Fruit fly (Drosophila melanogaster) whole organism, embryonic: ENCODE measurements around the gene CG1142.

Experiments used
- Awh ChIP-seq: fragments of 200-800 bp; sonication (Bioruptor generic); IDR thresholded peaks from 2 replicates; pipeline ENCODE4, ENCODE4 v1.3.6; 2022; ENCODE audit warnings: missing biosample characterization, missing genetic modification characterization
- C15 ChIP-seq: fragments of 200-800 bp; sonication (Bioruptor generic); IDR thresholded peaks from 3 replicates; pipeline ENCODE4 v1.3.6; 2022; ENCODE audit warnings: missing biosample characterization, missing genetic modification characterization
- CG10274 ChIP-seq: fragments of 200-800 bp; sonication (Bioruptor generic); optimal IDR thresholded peaks from 3 replicates; lab custom pipeline; 2017; ENCODE audit warnings: missing biosample characterization, mild to moderate bottlenecking, missing genetic modification characterization
- CG10654 ChIP-seq: fragments of 200-800 bp; sonication (Bioruptor generic); optimal IDR thresholded peaks from 2 replicates; lab custom pipeline; 2016; ENCODE audit warnings: missing biosample characterization, missing genetic modification characterization
- CG12769 ChIP-seq: fragments of 200-800 bp; sonication (Bioruptor generic); optimal IDR thresholded peaks from 2 replicates; lab custom pipeline; 2019; ENCODE audit warnings: missing biosample characterization, mild to moderate bottlenecking, missing genetic modification characterization, moderate library complexity
- CG14667 ChIP-seq: fragments of 200-800 bp; sonication (Bioruptor generic); IDR thresholded peaks from 2 replicates; pipeline ENCODE4 v1.3.6; 2022; ENCODE audit warnings: missing biosample characterization, missing genetic modification characterization
- CG14965 ChIP-seq: fragments of 200-800 bp; sonication (Bioruptor generic); optimal IDR thresholded peaks from 2 replicates; lab custom pipeline; 2016; ENCODE audit warnings: missing biosample characterization, missing genetic modification characterization, borderline replicate concordance
- CG15269 ChIP-seq: fragments of 200-800 bp; sonication (Bioruptor generic); optimal IDR thresholded peaks from 2 replicates; lab custom pipeline; 2018; ENCODE audit warnings: missing biosample characterization, mild to moderate bottlenecking, missing genetic modification characterization, moderate library complexity
- CG1529 ChIP-seq: fragments of 200-800 bp; sonication (Bioruptor generic); optimal IDR thresholded peaks from 3 replicates; lab custom pipeline; 2018; ENCODE audit warnings: missing biosample characterization, missing genetic modification characterization
- CG15514 ChIP-seq: fragments of 200-800 bp; sonication (Bioruptor generic); optimal IDR thresholded peaks from 3 replicates; lab custom pipeline; 2017; ENCODE audit warnings: missing biosample characterization, missing genetic modification characterization, mild to moderate bottlenecking, moderate library complexity, missing genetic modification reagents
- CG17829 ChIP-seq: fragments of 200-800 bp; optimal IDR thresholded peaks from 2 replicates; lab custom pipeline; 2019; ENCODE audit warnings: missing biosample characterization, mild to moderate bottlenecking, missing genetic modification characterization, moderate library complexity
- CG1832 ChIP-seq: fragments of 200-800 bp; sonication (Bioruptor generic); optimal IDR thresholded peaks from 2 replicates; lab custom pipeline; 2017; ENCODE audit warnings: missing biosample characterization, mild to moderate bottlenecking, missing genetic modification characterization, inconsistent platforms
- CG18476 ChIP-seq: fragments of 200-800 bp; sonication (Bioruptor generic); optimal IDR thresholded peaks from 2 replicates; lab custom pipeline; 2016; ENCODE audit warnings: missing biosample characterization, mild to moderate bottlenecking, missing genetic modification characterization
- CG4360 ChIP-seq: fragments of 200-800 bp; sonication (Bioruptor generic); IDR thresholded peaks from 2 replicates; pipeline ENCODE4 v1.3.6; 2022; ENCODE audit warnings: missing biosample characterization, missing genetic modification characterization
- CG4424 ChIP-seq: fragments of 200-800 bp; sonication (Bioruptor generic); optimal IDR thresholded peaks from 3 replicates; lab custom pipeline; 2016; ENCODE audit warnings: missing biosample characterization, missing genetic modification characterization
- CG4730 ChIP-seq: fragments of 200-800 bp; sonication (Bioruptor generic); IDR thresholded peaks from 2 replicates; pipeline ENCODE4 v1.3.6; 2022; ENCODE audit warnings: missing biosample characterization, missing genetic modification characterization
- CG7271 ChIP-seq: fragments of 200-800 bp; sonication (Bioruptor generic); optimal IDR thresholded peaks from 2 replicates; lab custom pipeline; 2018; ENCODE audit warnings: missing biosample characterization, mild to moderate bottlenecking, missing genetic modification characterization, moderate library complexity
- CG8765 ChIP-seq: fragments of 200-800 bp; sonication (Bioruptor generic); IDR thresholded peaks from 2 replicates; pipeline ENCODE4 v1.3.6; 2022; ENCODE audit warnings: missing biosample characterization, missing genetic modification characterization
- CG9215 ChIP-seq: fragments of 200-800 bp; sonication (Bioruptor generic); IDR thresholded peaks from 2 replicates; pipeline ENCODE4 v1.3.6; 2022; ENCODE audit warnings: missing biosample characterization, missing genetic modification characterization
- CrebB ChIP-seq: fragments of 200-800 bp; sonication (Bioruptor generic); optimal IDR thresholded peaks from 3 replicates; lab custom pipeline; 2018; ENCODE audit warnings: missing biosample characterization, mild to moderate bottlenecking, missing genetic modification characterization
- Deaf1 ChIP-seq: fragments of 200-800 bp; optimal IDR thresholded peaks from 3 replicates; lab custom pipeline; 2019; ENCODE audit warnings: missing biosample characterization, mild to moderate bottlenecking, missing genetic modification characterization, moderate library complexity
- Dip2 ChIP-seq: fragments of 200-800 bp; sonication (Bioruptor generic); IDR thresholded peaks from 2 replicates; pipeline ENCODE4 v1.3.6; 2022; ENCODE audit warnings: missing biosample characterization, missing genetic modification characterization
- Doc2 ChIP-seq: fragments of 200-800 bp; sonication (Bioruptor generic); IDR thresholded peaks from 2 replicates; pipeline ENCODE4 v1.3.6; 2022; ENCODE audit warnings: missing biosample characterization, missing genetic modification characterization
- E2f2 ChIP-seq: fragments of 200-800 bp; sonication (Bioruptor generic); IDR thresholded peaks from 2 replicates; pipeline ENCODE4 v1.3.6; 2022; ENCODE audit warnings: missing biosample characterization, missing genetic modification characterization
- Ets97D ChIP-seq: fragments of 200-800 bp; sonication (Bioruptor generic); optimal IDR thresholded peaks from 3 replicates; lab custom pipeline; 2016; ENCODE audit warnings: missing biosample characterization, missing genetic modification characterization
- HLH3B ChIP-seq: fragments of 200-800 bp; sonication (Bioruptor generic); IDR thresholded peaks from 2 replicates; pipeline ENCODE4 v1.3.6; 2022; ENCODE audit warnings: missing biosample characterization, missing genetic modification characterization
- HLH54F ChIP-seq: fragments of 200-800 bp; sonication (Bioruptor generic); optimal IDR thresholded peaks from 3 replicates; lab custom pipeline; 2016; ENCODE audit warnings: missing biosample characterization, missing genetic modification characterization
- Hand ChIP-seq: fragments of 200-800 bp; sonication (Bioruptor generic); optimal IDR thresholded peaks from 2 replicates; lab custom pipeline; 2017; ENCODE audit warnings: mild to moderate bottlenecking, missing biosample characterization, missing genetic modification reagents, missing genetic modification characterization
- Hey ChIP-seq: fragments of 200-800 bp; sonication (Bioruptor generic); optimal IDR thresholded peaks from 3 replicates; lab custom pipeline; 2018; ENCODE audit warnings: missing biosample characterization, mild to moderate bottlenecking, missing genetic modification characterization
- MESR4 ChIP-seq: fragments of 200-800 bp; sonication (Bioruptor generic); optimal IDR thresholded peaks from 2 replicates; lab custom pipeline; 2018; ENCODE audit warnings: missing biosample characterization, mild to moderate bottlenecking, missing genetic modification characterization, moderate library complexity
- Med ChIP-seq: fragments of 200-800 bp; sonication (Bioruptor generic); peaks from one replicate; lab custom pipeline; 2016; ENCODE audit warnings: missing biosample characterization, missing genetic modification characterization, mild to moderate bottlenecking, inconsistent platforms, moderate library complexity
- Myb ChIP-seq: fragments of 200-800 bp; sonication (Bioruptor generic); optimal IDR thresholded peaks from 2 replicates; lab custom pipeline; 2016; ENCODE audit warnings: missing biosample characterization, missing genetic modification characterization
- NK7.1 ChIP-seq: fragments of 200-800 bp; sonication (Bioruptor generic); optimal IDR thresholded peaks from 3 replicates; lab custom pipeline; 2016; ENCODE audit warnings: missing biosample characterization, missing genetic modification characterization
- ara ChIP-seq: fragments of 200-800 bp; sonication (Bioruptor generic); IDR thresholded peaks from 2 replicates; pipeline ENCODE4 v1.3.6; 2022; ENCODE audit warnings: missing biosample characterization, missing genetic modification characterization
- az2 ChIP-seq: fragments of 200-800 bp; sonication (Bioruptor generic); optimal IDR thresholded peaks from 3 replicates; lab custom pipeline; 2016; ENCODE audit warnings: missing biosample characterization, missing genetic modification characterization
- bbx ChIP-seq: fragments of 200-800 bp; sonication (Bioruptor generic); IDR thresholded peaks from 2 replicates; pipeline ENCODE4 v1.3.6; 2022; ENCODE audit warnings: missing biosample characterization, missing genetic modification characterization; ENCODE audit not compliant: partially characterized antibody
- dati ChIP-seq: fragments of 200-800 bp; sonication (Bioruptor generic); IDR thresholded peaks from 2 replicates; pipeline ENCODE4 v1.3.6; 2022; ENCODE audit warnings: missing biosample characterization, missing genetic modification characterization
- fd3F ChIP-seq: fragments of 200-800 bp; sonication (Bioruptor generic); optimal IDR thresholded peaks from 2 replicates; lab custom pipeline; 2018; ENCODE audit warnings: missing biosample characterization, mild to moderate bottlenecking, missing genetic modification characterization, moderate library complexity
- ftz-f1 ChIP-seq: fragments of 200-800 bp; sonication (Bioruptor generic); optimal IDR thresholded peaks from 2 replicates; lab custom pipeline; 2016; ENCODE audit warnings: missing biosample characterization, missing genetic modification characterization
- gce ChIP-seq: fragments of 200-800 bp; sonication (Bioruptor generic); IDR thresholded peaks from 3 replicates; pipeline ENCODE4 v1.3.6; 2022; ENCODE audit warnings: missing biosample characterization, missing genetic modification characterization
- h ChIP-seq: fragments of >200 bp; optimal IDR thresholded peaks from 2 replicates; lab custom pipeline; 2017
- ham ChIP-seq: fragments of 200-800 bp; sonication (Bioruptor generic); IDR thresholded peaks from 2 replicates; pipeline ENCODE4 v1.3.6; 2022; ENCODE audit warnings: missing biosample characterization, missing genetic modification characterization
- jigr1 ChIP-seq: fragments of 200-800 bp; sonication (Bioruptor generic); IDR thresholded peaks from 3 replicates; pipeline ENCODE4 v1.3.6; 2022; ENCODE audit warnings: missing biosample characterization, missing genetic modification characterization
- lbe ChIP-seq: fragments of 200-800 bp; sonication (Bioruptor generic); optimal IDR thresholded peaks from 2 replicates; lab custom pipeline; 2016; ENCODE audit warnings: missing biosample characterization, mild to moderate bottlenecking, missing genetic modification characterization
- lola ChIP-seq, 3 experiments: fragments of >200 bp in 2 of 3; fragments of 200-800 bp in 1 of 3; sonication (Bioruptor generic) in 1 of 3; optimal IDR thresholded peaks; 2 replicates each; lab custom pipeline; 2017 to 2019; ENCODE audit warnings: missing biosample characterization in 3 of 3, missing genetic modification characterization in 3 of 3, mild to moderate bottlenecking in 1 of 3, moderate library complexity in 1 of 3
- row ChIP-seq: fragments of 200-800 bp; sonication (Bioruptor generic); IDR thresholded peaks from 3 replicates; pipeline ENCODE4 v1.3.6; 2022; ENCODE audit warnings: missing biosample characterization, missing genetic modification characterization
- schlank ChIP-seq: fragments of 200-800 bp; sonication (Bioruptor generic); optimal IDR thresholded peaks from 2 replicates; lab custom pipeline; 2018; ENCODE audit warnings: missing biosample characterization, mild to moderate bottlenecking, missing genetic modification characterization
- seq ChIP-seq: fragments of 200-800 bp; sonication (Bioruptor generic); IDR thresholded peaks from 2 replicates; pipeline ENCODE4 v1.3.6; 2022; ENCODE audit warnings: missing biosample characterization, missing genetic modification characterization
- shn ChIP-seq: fragments of 200-800 bp; sonication (Bioruptor generic); optimal IDR thresholded peaks from 3 replicates; lab custom pipeline; 2016; ENCODE audit warnings: missing biosample characterization, missing genetic modification characterization
- ssp ChIP-seq: fragments of 200-800 bp; sonication (Bioruptor generic); IDR thresholded peaks from 2 replicates; pipeline ENCODE4 v1.3.6; 2022; ENCODE audit warnings: missing biosample characterization, missing genetic modification characterization
- ttk ChIP-seq: fragments of 200-800 bp; sonication (Bioruptor generic); IDR thresholded peaks from 2 replicates; pipeline ENCODE4 v2.1.2; 2022; ENCODE audit warnings: missing biosample characterization, missing genetic modification characterization
- vfl ChIP-seq: fragments of 200-800 bp; sonication (Bioruptor generic); optimal IDR thresholded peaks from 2 replicates; lab custom pipeline; 2016; ENCODE audit warnings: missing biosample characterization, missing genetic modification characterization
- zen ChIP-seq: fragments of 200-800 bp; sonication (Bioruptor generic); optimal IDR thresholded peaks from 3 replicates; lab custom pipeline; 2018; ENCODE audit warnings: missing biosample characterization, mild to moderate bottlenecking, missing genetic modification characterization, moderate library complexity

Gene CG1142

DNA sequence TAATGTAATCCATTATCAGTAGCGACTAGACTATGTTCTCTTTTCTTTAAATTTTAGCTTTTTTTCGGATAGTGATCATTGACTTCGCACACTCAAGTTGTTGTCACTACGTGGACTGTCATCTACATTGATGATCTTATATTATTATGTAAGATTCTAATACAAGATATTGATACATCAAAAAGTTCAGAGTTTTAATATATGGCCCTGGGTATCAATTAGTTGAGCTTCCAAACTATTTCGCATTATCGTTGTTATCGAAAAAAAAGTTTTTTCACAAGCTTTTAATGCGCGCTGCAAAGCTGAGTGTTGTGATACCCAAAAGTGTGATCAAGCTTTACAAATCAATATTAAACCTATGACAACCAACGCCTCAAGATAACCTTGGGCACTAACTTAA lies 18.5 kb upstream of the CG1142 start (continued):
- TF ChIP-seq seq (GFP tag; lab: Robert Waterston, UW) (no peak), CG18476 (peak; percentile 13), Doc2 (GFP tag; lab: Robert Waterston, UW) (no peak), CG9215 (GFP tag; lab: Robert Waterston, UW) (no peak), Med (peak; percentile 83), ham (GFP tag; lab: Robert Waterston, UW) (no peak), CG14965 (GFP tag; lab: Kevin White, UChicago) (no peak), CG4730 (GFP tag; lab: Robert Waterston, UW) (no peak), ttk (GFP tag; lab: Robert Waterston, UW) (no peak), CG14667 (GFP tag; lab: Robert Waterston, UW) (no peak), lola (GFP tag; optimal IDR thresholded peaks at IDR 0.05; lab: Kevin White, UChicago) (no peak), dati (GFP tag; lab: Robert Waterston, UW) (no peak), az2 (peak; percentile 8), CG4360 (GFP tag; lab: Robert Waterston, UW) (no peak), E2f2 (0 out of 2 replicates have a peak, but pooled peaks have one; percentile 8), HLH3B (GFP tag; lab: Robert Waterston, UW) (no peak), ssp (GFP tag; lab: Robert Waterston, UW) (no peak), NK7.1 (GFP tag; lab: Kevin White, UChicago) (no peak), ara (GFP tag; lab: Robert Waterston, UW) (no peak), CG15514 (GFP tag; lab: Kevin White, UChicago) (peak; percentile 9), zen (no peak), row (peak; percentile 66), Hand (GFP tag; lab: Kevin White, UChicago) (no peak), Myb (no peak), C15 (no peak), HLH54F (GFP tag; lab: Kevin White, UChicago) (no peak), CG8765 (no peak), CG10654 (no peak), CG10274 (GFP tag; lab: Kevin White, UChicago) (no peak), CG7271 (no peak), schlank (tag; lab: Kevin White, UChicago) (no peak), h (lab: Kevin White, UChicago) (no peak), CG1529 (no peak), CG15269 (tag; lab: Kevin White, UChicago) (peak; percentile 41), bbx (GFP tag; lab: Robert Waterston, UW) (no peak; the same call in 1 of the 2 replicates), CrebB (tag; lab: Kevin White, UChicago) (no peak), jigr1 (GFP tag; lab: Robert Waterston, UW) (no peak), Awh (GFP tag; lab: Robert Waterston, UW) (no peak; the same call in 1 of the 2 replicates), shn (GFP tag; lab: Kevin White, UChicago) (no peak), CG4424 (GFP tag; lab: Kevin White, UChicago) (peak; percentile 16), lbe (GFP tag; lab: Kevin White, UChicago) (no peak), Hey (tag; lab: Kevin White, UChicago) (no peak), CG17829 (tag; lab: Kevin White, UChicago) (no peak), MESR4 (GFP tag; lab: Kevin White, UChicago) (no peak), CG1832 (no peak), Deaf1 (no peak), Dip2 (GFP tag; lab: Robert Waterston, UW) (no peak), gce (GFP tag; lab: Robert Waterston, UW) (no peak), fd3F (GFP tag; lab: Kevin White, UChicago) (no peak), CG12769 (tag; lab: Kevin White, UChicago) (peak; percentile 32), Ets97D (no peak), vfl (GFP tag; lab: Kevin White, UChicago) (no peak), ftz-f1 (GFP tag; lab: Kevin White, UChicago) (peak; percentile 89)
